Worm (Caenorhabditis elegans) whole organism, mixed stage, embryonic: ENCODE data around the gene E02H1.6.

Experiments
- bed-3 ChIP-seq: fragments of 200-800 bp; sonication (Bioruptor generic); optimal IDR thresholded peaks from 3 replicates; lab custom pipeline; 2018; ENCODE audit warnings: mild to moderate bottlenecking, missing genetic modification characterization, moderate library complexity, missing compliant biosample characterization
- blmp-1 ChIP-seq: fragments of 150-350 bp; optimal IDR thresholded peaks from 2 replicates; lab custom pipeline; 2014; ENCODE audit warnings: missing biosample characterization, missing genetic modification characterization
- drap-1 ChIP-seq: fragments of 200-800 bp; sonication (Bioruptor generic); optimal IDR thresholded peaks from 3 replicates; lab custom pipeline; 2018; ENCODE audit warnings: mild to moderate bottlenecking, missing genetic modification characterization, missing compliant biosample characterization
- ham-2 ChIP-seq: fragments of 200-800 bp; sonication (Bioruptor generic); optimal IDR thresholded peaks from 2 replicates; lab custom pipeline; 2018; ENCODE audit warnings: mild to moderate bottlenecking, missing genetic modification characterization, missing compliant biosample characterization
- lsy-2 ChIP-seq: fragments of 150-350 bp; optimal IDR thresholded peaks from 2 replicates; lab custom pipeline; 2014; ENCODE audit warnings: missing biosample characterization, missing genetic modification characterization
- nhr-12 ChIP-seq: fragments of 150-350 bp; optimal IDR thresholded peaks from 2 replicates; lab custom pipeline; 2014; ENCODE audit warnings: missing biosample characterization, missing genetic modification characterization
- nhr-28 ChIP-seq: fragments of 150-350 bp; optimal IDR thresholded peaks from 2 replicates; lab custom pipeline; 2014; ENCODE audit warnings: missing biosample characterization, missing genetic modification characterization
- nhr-76 ChIP-seq: sonication (generic microtip); optimal IDR thresholded peaks from 2 replicates; lab custom pipeline; 2017; ENCODE audit warnings: missing biosample characterization, missing genetic modification characterization
- pha-4 ChIP-seq: fragments of 150-350 bp; optimal IDR thresholded peaks from 2 replicates; lab custom pipeline; 2018; ENCODE audit warnings: missing biosample characterization, missing genetic modification reagents, missing genetic modification characterization
- sem-2 ChIP-seq: fragments of 200-800 bp; sonication (Bioruptor generic); optimal IDR thresholded peaks from 2 replicates; lab custom pipeline; 2018; ENCODE audit warnings: mild to moderate bottlenecking, missing genetic modification characterization, missing compliant biosample characterization
- snpc-4 ChIP-seq: fragments of 150-350 bp; optimal IDR thresholded peaks from 2 replicates; lab custom pipeline; 2014; ENCODE audit warnings: missing biosample characterization, missing genetic modification characterization
- unc-39 ChIP-seq: fragments of 150-350 bp; optimal IDR thresholded peaks from 2 replicates; lab custom pipeline; 2014; ENCODE audit warnings: missing biosample characterization, missing genetic modification characterization
- unc-62 ChIP-seq: fragments of 150-350 bp; optimal IDR thresholded peaks from 2 replicates; lab custom pipeline; 2014; ENCODE audit warnings: missing biosample characterization, missing genetic modification reagents, missing genetic modification characterization
- ztf-11 ChIP-seq: fragments of 150-350 bp; optimal IDR thresholded peaks from 2 replicates; lab custom pipeline; 2014; ENCODE audit warnings: missing biosample characterization, missing genetic modification characterization

DNA sequence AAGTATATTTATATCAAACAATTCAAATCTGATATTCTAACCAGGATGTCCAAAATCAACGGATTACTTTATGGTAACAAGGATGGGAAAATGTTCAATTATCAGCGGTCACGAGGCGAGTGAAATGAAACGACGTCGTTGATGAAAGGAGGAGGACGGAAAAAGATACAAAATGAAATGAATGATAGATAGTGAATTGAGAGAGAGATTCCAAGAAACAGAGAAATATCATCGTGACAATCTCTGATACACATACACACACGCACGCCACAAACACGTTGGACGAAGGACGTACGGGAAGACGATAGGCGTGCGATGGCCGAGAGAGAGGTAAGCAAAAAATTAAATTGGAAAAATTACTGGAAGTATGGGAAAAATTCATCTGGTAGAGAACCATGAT lies 4.6 kb downstream of the E02H1.6 start:
- TF ChIP-seq unc-39 (tag; lab: Kevin White, UChicago) = no peak
- no peak for TF ChIP-seq blmp-1 (tag; lab: Kevin White, UChicago)
- no peak for TF ChIP-seq lsy-2 (tag; lab: Kevin White, UChicago)
- no peak for TF ChIP-seq unc-62 (GFP tag; lab: Kevin White, UChicago)
- TF ChIP-seq snpc-4 (tag; lab: Kevin White, UChicago) = no peak
- no peak for TF ChIP-seq ztf-11 (tag; lab: Kevin White, UChicago)
- TF ChIP-seq nhr-76 (tag; lab: Kevin White, UChicago) = no peak
- no peak for TF ChIP-seq nhr-12
- TF ChIP-seq sem-2 (GFP tag; lab: Kevin White, UChicago) = no peak
- no peak for TF ChIP-seq ham-2 (GFP tag; lab: Kevin White, UChicago)
- no peak for TF ChIP-seq nhr-28 (tag; lab: Kevin White, UChicago)
- TF ChIP-seq pha-4 = no peak
- TF ChIP-seq bed-3 (GFP tag; lab: Kevin White, UChicago) = no peak
- TF ChIP-seq drap-1 (GFP tag; lab: Kevin White, UChicago) = no peak
